Worm (Caenorhabditis elegans): Measurements from ENCODE around the gene gldi-9.
"Not testable (repeated sequence)": the region's sequence is repeated elsewhere in the genome, so short reads cannot be mapped to it uniquely, and the experiment has no call there.

The gldi-9 gene

DNA sequence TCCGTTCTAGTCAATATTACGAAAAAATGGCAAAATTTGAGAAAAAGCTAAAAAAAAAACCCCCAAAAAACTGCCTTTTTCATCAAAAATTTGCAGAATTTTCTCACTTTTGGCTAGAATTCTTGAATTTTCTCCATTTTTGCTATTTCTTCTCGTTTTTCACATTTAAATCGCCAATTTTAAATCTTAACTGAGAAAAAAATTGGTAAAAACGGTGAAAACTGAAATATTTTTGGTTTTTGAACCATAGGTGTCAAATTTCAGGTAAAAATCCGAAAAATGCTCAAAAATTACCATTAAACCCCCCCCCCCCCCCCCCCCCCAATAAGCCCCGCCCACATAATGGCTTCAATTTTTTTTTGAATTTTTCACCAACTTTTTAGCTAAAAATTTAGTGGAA, 56.8 kb downstream of the gldi-9 start, which contains the start of gene cox-6B:
TSS of gene cox-6B (plus strand) at position 301 of the 400 bp plus-strand sequence.
- not testable (repeated sequence) for TF ChIP-seq hmbx-1 (tag; optimal IDR thresholded peaks at IDR 0.05); tbx-37 (GFP tag; conservative IDR thresholded peaks at IDR 0.05); hnd-1 (tag; optimal IDR thresholded peaks at IDR 0.05)

DNA sequence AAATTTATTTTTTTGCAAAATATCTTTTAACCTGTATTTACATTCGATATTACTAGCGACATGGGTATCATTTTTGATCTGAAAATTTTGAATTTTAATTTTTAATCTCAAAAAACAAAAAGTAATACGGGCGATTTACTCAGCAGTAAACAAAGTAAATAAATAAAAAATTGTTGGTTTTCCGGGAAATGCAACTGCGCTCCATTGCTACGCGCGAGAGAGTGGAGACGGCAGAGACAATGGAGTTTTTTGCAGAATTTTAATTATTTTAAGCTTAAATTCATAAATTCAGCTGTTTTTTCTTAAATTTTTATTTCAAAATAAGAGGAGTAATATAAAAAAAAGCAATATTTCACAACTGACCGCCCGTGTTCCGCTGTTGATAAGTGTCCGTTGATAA, 57.4 kb downstream of the gldi-9 start, which contains the start of gene slc-30A9:
TSS of gene slc-30A9 (minus strand) at position 78 of the 400 bp plus-strand sequence.
- TF ChIP-seq tra-4 (tag; optimal IDR thresholded peaks at IDR 0.05) = no peak
- no peak for TF ChIP-seq scrt-1 (GFP tag; IDR thresholded peaks at IDR 0.05)
- no peak for TF ChIP-seq F13C5.2 (tag; optimal IDR thresholded peaks at IDR 0.05)
- no peak for TF ChIP-seq ceh-13 (GFP tag; optimal IDR thresholded peaks at IDR 0.05)
- TF ChIP-seq tbx-37 (GFP tag; conservative IDR thresholded peaks at IDR 0.05) = no peak
- TF ChIP-seq flt-1 (GFP tag; IDR thresholded peaks at IDR 0.05) = no peak
- no peak for TF ChIP-seq ceh-36 (tag; optimal IDR thresholded peaks at IDR 0.05)
- TF ChIP-seq hmbx-1 (tag; optimal IDR thresholded peaks at IDR 0.05) = no peak
- TF ChIP-seq hmg-4 (GFP tag; optimal IDR thresholded peaks at IDR 0.05) = no peak
- no peak for TF ChIP-seq ama-1 (optimal IDR thresholded peaks at IDR 0.05)
- no peak for TF ChIP-seq sea-1 (GFP tag; conservative IDR thresholded peaks at IDR 0.05)
- no peak for TF ChIP-seq hnd-1 (tag; optimal IDR thresholded peaks at IDR 0.05)
- TF ChIP-seq aly-1 (tag; optimal IDR thresholded peaks at IDR 0.05) = no peak
- no peak for TF ChIP-seq B0310.2 (tag; optimal IDR thresholded peaks at IDR 0.05)
- no peak for TF ChIP-seq tbx-11 (GFP tag; IDR thresholded peaks at IDR 0.05)
- no peak for TF ChIP-seq pes-1 (GFP tag; IDR thresholded peaks at IDR 0.05)
- TF ChIP-seq ets-7 (tag; optimal IDR thresholded peaks at IDR 0.05) = no peak
